Fruit fly (Drosophila melanogaster) whole organism, adult: Measurements from ENCODE around the gene CG5421.
A peak's percentile ranks its signal among the peaks of the same experiment; 100 is the strongest.

Experiments
- CG11617 ChIP-seq: fragments of 200-800 bp; sonication (Bioruptor generic); optimal IDR thresholded peaks from 2 replicates; lab custom pipeline; 2017; ENCODE audit warnings: mild to moderate bottlenecking, missing biosample characterization, missing genetic modification reagents, missing genetic modification characterization
- CG12768 ChIP-seq: fragments of 200-800 bp; sonication (Bioruptor generic); optimal IDR thresholded peaks from 2 replicates; lab custom pipeline; 2017; ENCODE audit warnings: missing biosample characterization, missing genetic modification characterization, mild to moderate bottlenecking, moderate library complexity, missing genetic modification reagents
- CG14711 ChIP-seq: fragments of 200-800 bp; sonication (Bioruptor generic); optimal IDR thresholded peaks from 2 replicates; lab custom pipeline; 2018; ENCODE audit warnings: missing biosample characterization, mild to moderate bottlenecking, missing genetic modification characterization, moderate library complexity
- CG1620 ChIP-seq: fragments of 200-800 bp; sonication (Bioruptor generic); optimal IDR thresholded peaks from 2 replicates; lab custom pipeline; 2016; ENCODE audit warnings: missing biosample characterization, missing genetic modification characterization
- CG33017 ChIP-seq: fragments of 200-800 bp; sonication (Bioruptor generic); optimal IDR thresholded peaks from 2 replicates; lab custom pipeline; 2018; ENCODE audit warnings: missing biosample characterization, mild to moderate bottlenecking, missing genetic modification characterization, moderate library complexity
- CG5204 ChIP-seq: fragments of 200-800 bp; sonication (Bioruptor generic); optimal IDR thresholded peaks from 2 replicates; lab custom pipeline; 2016; ENCODE audit warnings: missing biosample characterization, missing genetic modification characterization
- CG7045 ChIP-seq: fragments of 200-800 bp; sonication (Bioruptor generic); optimal IDR thresholded peaks from 2 replicates; lab custom pipeline; 2017; ENCODE audit warnings: missing biosample characterization, mild to moderate bottlenecking, missing genetic modification characterization
- CG7101 ChIP-seq: fragments of 200-800 bp; sonication (Bioruptor generic); optimal IDR thresholded peaks from 2 replicates; lab custom pipeline; 2018; ENCODE audit warnings: missing biosample characterization, mild to moderate bottlenecking, missing genetic modification characterization, moderate library complexity
- Clk ChIP-seq: fragments of 200-800 bp; sonication (Bioruptor generic); optimal IDR thresholded peaks from 2 replicates; lab custom pipeline; 2017; ENCODE audit warnings: missing biosample characterization, missing genetic modification characterization
- Crg-1 ChIP-seq: fragments of 200-800 bp; sonication (Bioruptor generic); optimal IDR thresholded peaks from 2 replicates; lab custom pipeline; 2016; ENCODE audit warnings: missing biosample characterization, missing genetic modification characterization
- Hr96 ChIP-seq: fragments of 200-800 bp; sonication (Bioruptor generic); optimal IDR thresholded peaks from 2 replicates; lab custom pipeline; 2016; ENCODE audit warnings: missing biosample characterization, missing genetic modification characterization
- Mnt ChIP-seq: fragments of 200-800 bp; sonication (Bioruptor generic); optimal IDR thresholded peaks from 2 replicates; lab custom pipeline; 2016; ENCODE audit warnings: missing biosample characterization, mild to moderate bottlenecking, missing genetic modification characterization
- bab1 ChIP-seq: fragments of 200-800 bp; sonication (Bioruptor generic); optimal IDR thresholded peaks from 3 replicates; lab custom pipeline; 2019; ENCODE audit warnings: missing biosample characterization, mild to moderate bottlenecking, missing genetic modification characterization, moderate library complexity
- cic ChIP-seq: fragments of 200-800 bp; sonication (Bioruptor generic); optimal IDR thresholded peaks from 2 replicates; lab custom pipeline; 2017; ENCODE audit warnings: missing biosample characterization, mild to moderate bottlenecking, missing genetic modification characterization, moderate library complexity
- cnc ChIP-seq, 2 experiments: fragments of >200 bp; optimal IDR thresholded peaks; 2 replicates each; lab custom pipeline; 2017
- kay ChIP-seq: fragments of 200-800 bp; sonication (Bioruptor generic); peaks from one replicate; lab custom pipeline; 2016; ENCODE audit warnings: missing biosample characterization, missing genetic modification characterization, borderline replicate concordance
- ovo ChIP-seq: fragments of 200-800 bp; sonication (Bioruptor generic); optimal IDR thresholded peaks from 2 replicates; lab custom pipeline; 2016; ENCODE audit warnings: missing biosample characterization, missing genetic modification characterization
- pad ChIP-seq: fragments of 200-800 bp; sonication (Bioruptor generic); optimal IDR thresholded peaks from 3 replicates; lab custom pipeline; 2017; ENCODE audit warnings: missing biosample characterization, missing genetic modification characterization, mild to moderate bottlenecking, moderate library complexity, missing genetic modification reagents
- tj ChIP-seq: fragments of 200-800 bp; sonication (Bioruptor generic); optimal IDR thresholded peaks from 3 replicates; lab custom pipeline; 2017; ENCODE audit warnings: missing biosample characterization, mild to moderate bottlenecking, missing genetic modification characterization, moderate library complexity
- toe ChIP-seq: fragments of 200-800 bp; sonication (Bioruptor generic); optimal IDR thresholded peaks from 2 replicates; lab custom pipeline; 2016; ENCODE audit warnings: missing biosample characterization, missing genetic modification characterization

The CG5421 gene

DNA sequence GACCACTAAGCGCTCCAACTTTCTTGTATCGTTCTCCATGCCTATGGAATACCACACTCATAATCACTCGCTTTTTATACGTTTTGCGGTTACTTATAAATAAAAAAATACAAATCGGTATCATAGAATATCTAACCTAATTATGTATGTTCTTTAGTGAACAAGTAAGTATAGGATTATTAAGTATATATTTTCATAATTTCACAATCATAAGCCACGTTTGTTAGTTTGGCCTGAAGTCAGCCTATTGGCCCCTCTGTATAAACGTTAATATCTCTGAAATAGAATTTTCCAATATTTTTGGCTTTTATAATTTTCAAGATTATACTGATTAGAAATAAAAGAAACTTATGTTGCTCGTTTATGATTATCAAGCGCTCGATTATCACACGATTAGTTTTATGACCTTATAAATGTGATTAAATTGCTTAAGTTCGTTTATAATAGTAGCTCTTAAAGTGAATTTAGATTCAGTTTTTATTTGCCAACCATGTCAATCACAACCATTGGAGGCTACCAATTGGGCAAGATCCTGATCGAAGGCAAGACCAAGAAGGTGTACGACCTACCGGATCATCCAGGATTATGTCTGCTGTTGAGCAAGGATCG lies 5.4 kb upstream of the CG5421 start, which contains the start of gene CG5418:
TSS of gene CG5418 (minus strand) at position 51 of the 609 bp plus-strand sequence.
- TF ChIP-seq CG7101 (tag; lab: Kevin White, UChicago): no peak
- no peak for TF ChIP-seq pad (GFP tag; lab: Kevin White, UChicago)
- no peak for TF ChIP-seq CG14711 (tag; lab: Kevin White, UChicago)
- no peak for TF ChIP-seq CG12768
- TF ChIP-seq ovo: no peak
- no peak for TF ChIP-seq kay (GFP tag; lab: Kevin White, UChicago)
- TF ChIP-seq cic (GFP tag; lab: Kevin White, UChicago): no peak
- TF ChIP-seq CG11617 (GFP tag; lab: Kevin White, UChicago): no peak
- no peak for TF ChIP-seq Clk (GFP tag; lab: Kevin White, UChicago)
- TF ChIP-seq toe: no peak
- no peak for TF ChIP-seq bab1 (GFP tag; lab: Kevin White, UChicago)
- no peak for TF ChIP-seq CG5204 (GFP tag; lab: Kevin White, UChicago)

DNA sequence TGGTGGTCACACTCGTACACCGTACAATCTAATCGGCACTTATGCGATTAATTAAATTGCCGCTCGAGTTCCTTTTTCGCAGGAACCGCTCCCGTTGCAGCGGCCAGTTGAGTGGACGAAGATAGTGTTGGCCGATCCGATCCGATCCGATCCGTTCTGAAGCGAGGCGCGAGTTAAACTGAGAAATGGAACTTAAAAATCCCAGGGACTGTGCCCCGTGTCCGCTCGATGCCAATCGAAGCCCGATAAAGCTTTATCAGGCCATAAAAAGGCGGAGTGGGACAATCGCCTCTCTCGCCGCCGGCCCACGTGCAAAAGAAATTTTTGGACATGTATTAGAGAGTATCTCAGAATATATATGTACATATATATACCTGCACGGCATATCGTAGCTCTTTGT lies 2.2 kb downstream of the CG5421 start, which contains the start of gene Oatp33Ea:
TSS of gene Oatp33Ea (minus strand) at position 182 of the 400 bp plus-strand sequence.
- TF ChIP-seq toe: no peak
- TF ChIP-seq Mnt (GFP tag; lab: Kevin White, UChicago): peak; percentile 74
- TF ChIP-seq ovo: peak; percentile 13
- peak; percentile 90 for TF ChIP-seq cic (GFP tag; lab: Kevin White, UChicago)
- no peak for TF ChIP-seq CG5204 (GFP tag; lab: Kevin White, UChicago)
- TF ChIP-seq CG12768: peak; percentile 1

DNA sequence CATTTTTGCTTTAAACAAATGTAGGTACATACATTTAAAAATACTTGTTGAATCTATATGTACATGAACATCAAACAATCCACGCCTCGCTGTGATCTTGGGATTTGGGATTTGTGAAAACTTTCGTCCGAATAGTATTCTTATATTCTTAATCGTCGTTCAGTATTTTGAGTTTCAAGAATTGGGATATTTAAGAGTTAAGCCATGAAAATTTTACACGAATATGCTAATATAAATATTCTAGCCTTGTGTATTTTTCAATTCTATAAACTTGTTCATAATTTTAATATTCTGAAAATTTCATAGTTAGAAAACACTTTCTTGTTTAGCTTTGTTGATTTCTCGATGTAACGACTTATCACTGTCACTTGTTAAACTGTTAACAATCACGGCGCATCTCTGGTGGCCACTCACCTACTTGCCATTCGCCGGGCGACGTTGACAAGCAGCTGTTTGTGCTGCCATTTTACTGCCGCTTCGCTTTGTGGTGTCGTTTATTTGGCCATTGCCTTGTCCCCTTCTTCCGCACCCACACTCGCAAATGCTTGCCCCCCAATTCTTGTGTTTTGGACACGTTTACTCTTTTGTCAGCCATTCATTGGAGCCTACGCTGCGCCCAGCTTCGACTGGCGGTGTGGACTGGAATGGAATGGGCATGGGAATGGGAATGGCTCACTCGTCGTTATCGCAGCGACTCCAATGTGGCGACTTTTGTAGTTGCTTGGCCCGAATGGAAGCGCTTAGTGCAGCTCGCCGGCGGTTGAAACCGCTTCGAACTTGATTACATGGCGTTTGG lies 11.8 kb downstream of the CG5421 start:
- peak; percentile 23 for TF ChIP-seq CG1620
- no peak for TF ChIP-seq pad (GFP tag; lab: Kevin White, UChicago)
- no peak for TF ChIP-seq CG7045 (GFP tag; lab: Kevin White, UChicago)
- TF ChIP-seq Clk (GFP tag; lab: Kevin White, UChicago): no peak
- peak; percentile 10 for TF ChIP-seq toe
- TF ChIP-seq cic (GFP tag; lab: Kevin White, UChicago): no peak
- no peak for TF ChIP-seq tj (GFP tag; lab: Kevin White, UChicago)
- no peak for TF ChIP-seq cnc (optimal IDR thresholded peaks at IDR 0.05; lab: Kevin White, UChicago)
- TF ChIP-seq CG12768: peak; percentile 64
- no peak for TF ChIP-seq CG7101 (tag; lab: Kevin White, UChicago)
- no peak for TF ChIP-seq CG14711 (tag; lab: Kevin White, UChicago)
- TF ChIP-seq bab1 (GFP tag; lab: Kevin White, UChicago): peak; percentile 16
- no peak for TF ChIP-seq Crg-1 (GFP tag; lab: Kevin White, UChicago)
- TF ChIP-seq CG33017 (tag; lab: Kevin White, UChicago): no peak
- no peak for TF ChIP-seq ovo

DNA sequence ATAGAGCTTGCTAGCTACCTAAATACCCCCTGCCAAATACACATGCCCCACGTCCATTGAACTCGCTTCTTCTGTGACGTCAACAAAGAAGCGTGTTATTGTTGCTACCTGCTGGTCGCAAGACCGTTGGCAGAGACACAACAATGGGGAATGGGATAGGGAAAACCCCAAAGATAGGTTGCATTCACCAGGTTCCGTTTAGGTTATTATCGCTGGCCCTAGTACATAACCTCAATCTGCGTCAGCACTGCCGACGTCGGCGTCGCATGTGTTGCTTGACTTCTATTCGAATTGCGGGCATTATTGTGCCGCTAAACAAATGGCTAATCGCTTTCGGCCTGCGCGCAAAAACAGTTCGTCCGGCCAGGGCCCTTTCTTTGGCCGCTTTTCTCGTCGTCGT lies 12.5 kb downstream of the CG5421 start:
- TF ChIP-seq ovo (peak; percentile 4), Mnt (GFP tag; lab: Kevin White, UChicago) (peak; percentile 35), cic (GFP tag; lab: Kevin White, UChicago) (no peak)

DNA sequence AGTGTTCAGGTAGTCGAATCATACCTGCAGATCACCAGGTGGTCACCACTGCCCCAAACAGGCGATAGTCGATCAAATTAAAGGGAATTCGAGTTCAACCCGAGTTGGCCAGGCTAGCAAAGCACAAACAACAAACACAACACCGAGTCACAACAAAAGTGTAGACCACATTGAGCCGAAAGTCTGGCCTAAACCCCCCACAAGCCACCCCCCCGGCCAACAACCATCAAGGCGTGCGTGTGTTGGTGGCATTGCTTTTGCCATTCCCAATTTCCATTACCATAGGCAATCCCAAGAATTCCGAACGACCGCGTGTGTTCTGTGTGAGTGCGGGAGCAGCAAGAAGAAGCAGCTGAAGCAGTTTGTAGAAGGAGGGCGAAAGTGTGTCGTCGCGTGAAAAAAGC lies 13.4 kb downstream of the CG5421 start, which contains the start of gene SC35:
TSS of gene SC35 (minus strand) at position 131 of the 404 bp plus-strand sequence.
- peak; percentile 10 for TF ChIP-seq cic (GFP tag; lab: Kevin White, UChicago)
- no peak for TF ChIP-seq tj (GFP tag; lab: Kevin White, UChicago)
- peak; percentile 90 for TF ChIP-seq Mnt (GFP tag; lab: Kevin White, UChicago)
- TF ChIP-seq cnc (optimal IDR thresholded peaks at IDR 0.05; lab: Kevin White, UChicago): no peak
- peak; percentile 62 for TF ChIP-seq CG12768
- TF ChIP-seq bab1 (GFP tag; lab: Kevin White, UChicago): no peak
- peak; percentile 4 for TF ChIP-seq CG14711 (tag; lab: Kevin White, UChicago)

DNA sequence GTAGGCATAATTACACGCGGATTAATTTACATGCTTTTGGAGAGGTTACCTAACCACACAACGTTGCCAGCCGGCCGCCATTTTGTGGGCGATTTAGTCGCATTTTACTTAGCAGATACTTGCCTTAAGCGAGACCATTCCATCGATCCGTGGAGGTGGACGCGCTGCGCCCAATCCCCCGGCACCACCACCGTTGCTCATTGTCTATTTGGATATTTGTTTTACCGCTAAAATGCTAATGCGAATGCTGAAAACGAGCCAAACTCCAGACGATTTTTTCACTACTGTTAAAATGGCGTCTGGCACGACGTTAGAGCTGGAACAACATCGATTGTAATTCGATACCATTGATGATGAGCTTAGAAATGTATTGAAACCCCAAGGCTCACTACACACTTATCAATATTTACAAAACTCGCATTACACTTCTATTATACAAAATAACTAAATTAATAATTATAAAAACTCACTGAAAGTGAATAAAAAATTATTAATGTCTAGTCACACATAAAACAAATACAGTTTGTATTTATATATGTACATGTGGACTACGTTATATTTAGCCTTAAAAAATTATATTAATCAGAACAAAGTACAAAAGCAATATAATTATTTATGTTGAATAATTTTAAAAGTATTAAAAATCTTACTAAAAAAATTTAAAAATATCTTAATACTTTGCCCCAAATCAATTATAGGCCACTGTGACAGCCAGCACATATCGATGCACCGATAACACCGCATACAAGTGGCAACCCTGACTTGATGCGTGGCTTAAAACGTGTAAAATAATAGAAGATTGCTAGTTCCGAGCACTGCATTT lies 14.0 kb downstream of the CG5421 start, which contains the start of gene eRF3:
TSS of gene eRF3 (plus strand) at position 741 of the 823 bp plus-strand sequence.
- TF ChIP-seq Hr96 (GFP tag; lab: Kevin White, UChicago): peak; percentile 56
- peak; percentile 61 for TF ChIP-seq ovo
- no peak for TF ChIP-seq cnc (optimal IDR thresholded peaks at IDR 0.05; lab: Kevin White, UChicago)
- TF ChIP-seq CG1620: peak; percentile 27
- TF ChIP-seq CG7045 (GFP tag; lab: Kevin White, UChicago): peak; percentile 75
- no peak for TF ChIP-seq kay (GFP tag; lab: Kevin White, UChicago)
- peak; percentile 82 for TF ChIP-seq CG33017 (tag; lab: Kevin White, UChicago)
- TF ChIP-seq CG12768: peak; percentile 67
- TF ChIP-seq Clk (GFP tag; lab: Kevin White, UChicago): peak; percentile 29
- TF ChIP-seq bab1 (GFP tag; lab: Kevin White, UChicago): peak; percentile 82
- TF ChIP-seq CG5204 (GFP tag; lab: Kevin White, UChicago): no peak
- TF ChIP-seq pad (GFP tag; lab: Kevin White, UChicago): peak; percentile 45
- TF ChIP-seq CG7101 (tag; lab: Kevin White, UChicago): peak; percentile 87
- TF ChIP-seq toe: peak; percentile 65
- TF ChIP-seq CG11617 (GFP tag; lab: Kevin White, UChicago): peak; percentile 83
- peak; percentile 88 for TF ChIP-seq CG14711 (tag; lab: Kevin White, UChicago)
- peak; percentile 45 for TF ChIP-seq Mnt (GFP tag; lab: Kevin White, UChicago)
- TF ChIP-seq Crg-1 (GFP tag; lab: Kevin White, UChicago): peak; percentile 5
- TF ChIP-seq tj (GFP tag; lab: Kevin White, UChicago): peak; percentile 41
- TF ChIP-seq cic (GFP tag; lab: Kevin White, UChicago): no peak
